Fruit fly (Drosophila melanogaster): ENCODE data around the gene CG7115.

dm6 chr2L:7809699-7810088, 11.3 kb upstream of the CG7115 start:
- TF ChIP-seq CG34224 (GFP tag; IDR thresholded peaks at IDR 0.05; ENCODE audit: partially characterized antibody): no peak
- no peak for TF ChIP-seq fru (optimal IDR thresholded peaks at IDR 0.05)
- no peak for TF ChIP-seq Nf-YB (GFP tag; optimal IDR thresholded peaks at IDR 0.05)
- TF ChIP-seq zfh1 (GFP tag; IDR thresholded peaks at IDR 0.05): no peak
- no peak for TF ChIP-seq Dfd (GFP tag; optimal IDR thresholded peaks at IDR 0.05)
- no peak for TF ChIP-seq CG1602 (GFP tag; optimal IDR thresholded peaks at IDR 0.05)
- TF ChIP-seq HLHmδ (GFP tag; optimal IDR thresholded peaks at IDR 0.05): no peak
- TF ChIP-seq CG2889 (GFP tag; IDR thresholded peaks at IDR 0.05): peak; percentile 29; the same call in 1 of the 3 replicates
- TF ChIP-seq Hey (tag; optimal IDR thresholded peaks at IDR 0.05): no peak
